Worm (Caenorhabditis elegans) whole organism, young adult: ENCODE results near the gene F15A4.10.

ENCODE experiments used
- B0019.2 ChIP-seq: fragments of 200-800 bp; sonication (Bioruptor generic); conservative IDR thresholded peaks from 2 replicates; pipeline ENCODE4 v1.3.6; 2022; ENCODE audit warnings: missing genetic modification reagents, missing genetic modification characterization, missing compliant biosample characterization
- B0261.1 ChIP-seq: sonication (generic microtip); optimal IDR thresholded peaks from 2 replicates; lab custom pipeline; 2016; ENCODE audit warnings: mild to moderate bottlenecking, missing genetic modification characterization, moderate library complexity, missing compliant biosample characterization
- B0336.3 ChIP-seq: fragments of 200-800 bp; sonication (Bioruptor generic); IDR thresholded peaks from 2 replicates; pipeline ENCODE4 v1.3.6; 2022; ENCODE audit warnings: missing genetic modification characterization, missing compliant biosample characterization
- C17E4.6 ChIP-seq: fragments of 200-800 bp; sonication (Bioruptor generic); IDR thresholded peaks from 2 replicates; pipeline ENCODE4 v1.3.6; 2022; ENCODE audit warnings: missing genetic modification reagents, missing genetic modification characterization, missing compliant biosample characterization
- F33H1.4 ChIP-seq: fragments of 200-800 bp; sonication (Bioruptor generic); IDR thresholded peaks from 2 replicates; pipeline ENCODE4 v1.3.6; 2022; ENCODE audit warnings: missing genetic modification reagents, missing genetic modification characterization, missing compliant biosample characterization
- F55B11.4 ChIP-seq: sonication (generic microtip); optimal IDR thresholded peaks from 2 replicates; lab custom pipeline; 2016; ENCODE audit warnings: missing compliant biosample characterization, missing genetic modification characterization, borderline replicate concordance; ENCODE audit not compliant: insufficient read depth
- F57C9.4 ChIP-seq: sonication (generic microtip); optimal IDR thresholded peaks from 2 replicates; lab custom pipeline; 2017; ENCODE audit warnings: mild to moderate bottlenecking, missing genetic modification characterization, missing compliant biosample characterization
- T26A5.8 ChIP-seq: sonication (generic microtip); optimal IDR thresholded peaks from 2 replicates; lab custom pipeline; 2016; ENCODE audit warnings: missing genetic modification characterization, missing compliant biosample characterization
- Y56A3A.18 ChIP-seq: fragments of 200-800 bp; sonication (Bioruptor generic); IDR thresholded peaks from 2 replicates; pipeline ENCODE4 v1.3.6; 2022; ENCODE audit warnings: missing genetic modification reagents, missing genetic modification characterization, missing compliant biosample characterization
- Y67H2A.10 ChIP-seq: fragments of 200-800 bp; sonication (Bioruptor generic); conservative IDR thresholded peaks from 2 replicates; pipeline ENCODE4 v1.3.6; 2022; ENCODE audit warnings: missing genetic modification reagents, missing genetic modification characterization, missing compliant biosample characterization
- Y79H2A.3 ChIP-seq: fragments of 200-800 bp; sonication (Bioruptor generic); conservative IDR thresholded peaks from 2 replicates; pipeline ENCODE4 v1.3.6; 2022; ENCODE audit warnings: missing genetic modification reagents, missing genetic modification characterization, missing compliant biosample characterization
- Y95B8A.8 ChIP-seq: fragments of 200-800 bp; sonication (Bioruptor generic); IDR thresholded peaks from 2 replicates; pipeline ENCODE4 v1.3.6; 2022; ENCODE audit warnings: missing genetic modification reagents, missing genetic modification characterization, missing compliant biosample characterization
- ZK185.1 ChIP-seq: sonication (generic microtip); optimal IDR thresholded peaks from 2 replicates; lab custom pipeline; 2016; ENCODE audit warnings: mild to moderate bottlenecking, missing genetic modification characterization, missing compliant biosample characterization; ENCODE audit not compliant: poor library complexity, severe bottlenecking
- ama-1 ChIP-seq, 3 experiments: fragments of 150-350 bp in 1 of 3; sonication (generic microtip) in 2 of 3; optimal IDR thresholded peaks; 2 replicates each; lab custom pipeline; 2014 to 2018; ENCODE audit warnings: missing biosample characterization in 2 of 3, missing genetic modification characterization in 2 of 3, missing genetic modification reagents in 2 of 3
- athp-1 ChIP-seq: sonication (generic microtip); optimal IDR thresholded peaks from 2 replicates; lab custom pipeline; 2017; ENCODE audit warnings: mild to moderate bottlenecking, missing genetic modification characterization, missing compliant biosample characterization
- attf-5 ChIP-seq: fragments of 200-800 bp; sonication (Bioruptor generic); optimal IDR thresholded peaks from 2 replicates; lab custom pipeline; 2018; ENCODE audit warnings: mild to moderate bottlenecking, missing genetic modification characterization, missing compliant biosample characterization
- bed-2 ChIP-seq: fragments of 200-800 bp; sonication (Bioruptor generic); IDR thresholded peaks from 2 replicates; pipeline ENCODE4 v1.3.6; 2022; ENCODE audit warnings: missing genetic modification reagents, missing genetic modification characterization, missing compliant biosample characterization
- cebp-1 ChIP-seq, 2 experiments: fragments of 200-800 bp in 1 of 2; sonication (Bioruptor generic) in 1 of 2; sonication (generic microtip) in 1 of 2; IDR thresholded peaks in 1 of 2; optimal IDR thresholded peaks in 1 of 2; 2 replicates each; pipeline versions ENCODE4 v1.3.6 to Lab custom; 2017 to 2022; ENCODE audit warnings: missing compliant biosample characterization in 2 of 2, missing genetic modification characterization in 2 of 2, mild to moderate bottlenecking in 1 of 2, missing genetic modification reagents in 1 of 2, moderate library complexity in 1 of 2
- ceh-100 ChIP-seq: fragments of 200-800 bp; sonication (Bioruptor generic); IDR thresholded peaks from 2 replicates; pipeline ENCODE4 v1.3.6; 2022; ENCODE audit warnings: missing genetic modification reagents, missing genetic modification characterization, missing compliant biosample characterization
- ceh-40 ChIP-seq: fragments of 200-800 bp; sonication (Bioruptor generic); IDR thresholded peaks from 2 replicates; pipeline ENCODE4 v1.3.6; 2022; ENCODE audit warnings: missing genetic modification characterization, missing compliant biosample characterization
- ceh-91 ChIP-seq: fragments of 200-800 bp; sonication (Bioruptor generic); IDR thresholded peaks from 2 replicates; pipeline ENCODE4 v1.3.6; 2022; ENCODE audit warnings: missing genetic modification reagents, missing genetic modification characterization, missing compliant biosample characterization
- chd-7 ChIP-seq: sonication (generic microtip); optimal IDR thresholded peaks from 2 replicates; lab custom pipeline; 2016; ENCODE audit warnings: mild to moderate bottlenecking, missing genetic modification characterization, moderate library complexity, missing compliant biosample characterization
- efl-1 ChIP-seq: fragments of 150-350 bp; optimal IDR thresholded peaks from 2 replicates; lab custom pipeline; 2014; ENCODE audit warnings: missing biosample characterization, missing genetic modification reagents, missing genetic modification characterization
- egl-44 ChIP-seq: fragments of 200-800 bp; sonication (Bioruptor generic); IDR thresholded peaks from 2 replicates; pipeline ENCODE4 v1.3.6; 2022; ENCODE audit warnings: missing genetic modification reagents, missing genetic modification characterization, missing compliant biosample characterization
- ets-4 ChIP-seq: fragments of 200-800 bp; sonication (Bioruptor generic); optimal IDR thresholded peaks from 2 replicates; lab custom pipeline; 2018; ENCODE audit warnings: mild to moderate bottlenecking, missing genetic modification characterization, missing compliant biosample characterization
- hlh-26 ChIP-seq: fragments of 200-800 bp; sonication (Bioruptor generic); conservative IDR thresholded peaks from 2 replicates; pipeline ENCODE4 v1.3.6; 2022; ENCODE audit warnings: missing genetic modification reagents, missing genetic modification characterization, missing compliant biosample characterization
- hmg-1.2 ChIP-seq: fragments of 200-800 bp; sonication (Bioruptor generic); IDR thresholded peaks from 2 replicates; pipeline ENCODE4 v1.3.6; 2022; ENCODE audit warnings: missing genetic modification reagents, missing genetic modification characterization, missing compliant biosample characterization
- lin-26 ChIP-seq: fragments of 200-800 bp; sonication (Bioruptor generic); IDR thresholded peaks from 2 replicates; pipeline ENCODE4 v1.3.6; 2022; ENCODE audit warnings: missing genetic modification reagents, missing genetic modification characterization, missing compliant biosample characterization
- lin-35 ChIP-seq, 3 experiments: fragments of 150-350 bp in 2 of 3; sonication (generic microtip) in 1 of 3; optimal IDR thresholded peaks; 2 replicates each; lab custom pipeline; 2014 to 2018; ENCODE audit warnings: missing biosample characterization in 3 of 3, missing genetic modification characterization in 3 of 3, missing genetic modification reagents in 3 of 3
- lin-54 ChIP-seq: fragments of 200-800 bp; sonication (Bioruptor generic); optimal IDR thresholded peaks from 2 replicates; lab custom pipeline; 2018; ENCODE audit warnings: mild to moderate bottlenecking, missing genetic modification characterization, missing compliant biosample characterization
- madf-10 ChIP-seq: sonication (generic microtip); optimal IDR thresholded peaks from 2 replicates; lab custom pipeline; 2016; ENCODE audit warnings: mild to moderate bottlenecking, missing genetic modification characterization, missing compliant biosample characterization
- madf-6 ChIP-seq: fragments of 200-800 bp; sonication (Bioruptor generic); IDR thresholded peaks from 2 replicates; pipeline ENCODE4 v1.3.6; 2022; ENCODE audit warnings: missing genetic modification reagents, missing genetic modification characterization, missing compliant biosample characterization
- nfya-1 ChIP-seq: sonication (generic microtip); optimal IDR thresholded peaks from 2 replicates; lab custom pipeline; 2017; ENCODE audit warnings: antibody characterized with exemption, missing compliant biosample characterization, missing genetic modification characterization, borderline replicate concordance; ENCODE audit not compliant: insufficient read depth
- nhr-120 ChIP-seq: fragments of 200-800 bp; sonication (Bioruptor generic); IDR thresholded peaks from 2 replicates; pipeline ENCODE4 v1.3.6; 2022; ENCODE audit warnings: missing genetic modification characterization, missing compliant biosample characterization
- nhr-179 ChIP-seq: sonication (generic microtip); optimal IDR thresholded peaks from 2 replicates; lab custom pipeline; 2016; ENCODE audit warnings: mild to moderate bottlenecking, missing genetic modification characterization, missing compliant biosample characterization
- nhr-27 ChIP-seq: fragments of 200-800 bp; sonication (Bioruptor generic); optimal IDR thresholded peaks from 2 replicates; lab custom pipeline; 2018; ENCODE audit warnings: mild to moderate bottlenecking, missing genetic modification characterization, moderate library complexity, missing compliant biosample characterization
- nhr-90 ChIP-seq: sonication (generic microtip); optimal IDR thresholded peaks from 2 replicates; lab custom pipeline; 2016; ENCODE audit warnings: missing genotype, mild to moderate bottlenecking, missing genetic modification characterization, missing compliant biosample characterization
- pbrm-1 ChIP-seq: fragments of 200-800 bp; sonication (Bioruptor generic); IDR thresholded peaks from 2 replicates; pipeline ENCODE4 v1.3.6; 2022; ENCODE audit warnings: missing genetic modification reagents, missing genetic modification characterization, missing compliant biosample characterization
- pha-4 ChIP-seq: fragments of 150-350 bp; sonication (generic microtip); optimal IDR thresholded peaks from 2 replicates; lab custom pipeline; 2014; ENCODE audit warnings: missing biosample characterization, missing genetic modification reagents, missing genetic modification characterization
- rcor-1 ChIP-seq: fragments of 200-800 bp; sonication (Bioruptor generic); IDR thresholded peaks from 2 replicates; pipeline ENCODE4 v1.3.6; 2022; ENCODE audit warnings: missing genetic modification reagents, missing genetic modification characterization, missing compliant biosample characterization
- sea-2 ChIP-seq: fragments of 200-800 bp; sonication (Bioruptor generic); IDR thresholded peaks from 2 replicates; pipeline ENCODE4 v1.3.6; 2022; ENCODE audit warnings: missing genetic modification characterization, missing compliant biosample characterization
- snpc-3.4 ChIP-seq: sonication (generic microtip); optimal IDR thresholded peaks from 2 replicates; lab custom pipeline; 2017; ENCODE audit warnings: missing genetic modification characterization, mild to moderate bottlenecking, missing compliant biosample characterization, antibody characterized with exemption, moderate library complexity, missing genotype, missing genetic modification reagents
- tlf-1 ChIP-seq: fragments of 200-800 bp; sonication (Bioruptor generic); optimal IDR thresholded peaks from 2 replicates; lab custom pipeline; 2018; ENCODE audit warnings: mild to moderate bottlenecking, missing genetic modification characterization, missing compliant biosample characterization
- zim-3 ChIP-seq: sonication (generic microtip); optimal IDR thresholded peaks from 2 replicates; lab custom pipeline; 2017; ENCODE audit warnings: mild to moderate bottlenecking, missing genetic modification characterization, moderate library complexity, missing compliant biosample characterization
- ztf-26 ChIP-seq: sonication (generic microtip); optimal IDR thresholded peaks from 2 replicates; lab custom pipeline; 2017; ENCODE audit warnings: missing genetic modification characterization, missing compliant biosample characterization
- ztf-3 ChIP-seq: fragments of 200-800 bp; sonication (Bioruptor generic); optimal IDR thresholded peaks from 2 replicates; lab custom pipeline; 2018; ENCODE audit warnings: mild to moderate bottlenecking, missing genetic modification characterization, missing compliant biosample characterization

F15A4.10 gene

ce11 chrII:12494556-12495131 lies 9.7 kb upstream of the F15A4.10 start, which contains the start of gene col-85 (continued):
- no peak for TF ChIP-seq sea-2 (GFP tag; lab: Robert Waterston, UW)
- TF ChIP-seq bed-2 (GFP tag; lab: Robert Waterston, UW) = no peak
- TF ChIP-seq efl-1 (GFP tag; lab: Kevin White, UChicago) = peak; percentile 26
- TF ChIP-seq ets-4 (GFP tag; lab: Kevin White, UChicago) = no peak
- peak; percentile 75 for TF ChIP-seq B0336.3 (GFP tag; lab: Robert Waterston, UW)
- TF ChIP-seq F33H1.4 (GFP tag; lab: Robert Waterston, UW) = peak; percentile 53
- TF ChIP-seq lin-26 (GFP tag; lab: Robert Waterston, UW) = peak; percentile 98
- no peak for TF ChIP-seq ama-1 (optimal IDR thresholded peaks at IDR 0.05; lab: Kevin White, UChicago)
- TF ChIP-seq ama-1 (GFP tag; optimal IDR thresholded peaks at IDR 0.05; lab: Kevin White, UChicago) = peak in 1 of 2 experiments; percentile 82
- no peak for TF ChIP-seq F57C9.4 (tag; lab: Kevin White, UChicago)
- no peak for TF ChIP-seq hlh-26 (GFP tag; lab: Robert Waterston, UW)
- peak; percentile 92 for TF ChIP-seq snpc-3.4 (tag; lab: Kevin White, UChicago)
- TF ChIP-seq lin-35 (GFP tag; optimal IDR thresholded peaks at IDR 0.05; lab: Kevin White, UChicago) = peak in 1 of 3 experiments; percentile 78
- TF ChIP-seq B0019.2 (GFP tag; lab: Robert Waterston, UW) = peak; percentile 75
- no peak for TF ChIP-seq ZK185.1 (tag; lab: Kevin White, UChicago)
- TF ChIP-seq nhr-90 (tag; lab: Kevin White, UChicago) = peak; percentile 94
- peak; percentile 92 for TF ChIP-seq pbrm-1 (GFP tag; lab: Robert Waterston, UW)
- TF ChIP-seq chd-7 = peak; percentile 87
- TF ChIP-seq lin-54 = peak; percentile 78
- TF ChIP-seq ceh-91 (GFP tag; lab: Robert Waterston, UW) = peak; percentile 43
- TF ChIP-seq pha-4 (tag; lab: Kevin White, UChicago) = no peak
- TF ChIP-seq hmg-1.2 (GFP tag; lab: Robert Waterston, UW) = peak; percentile 90
- peak; percentile 80 for TF ChIP-seq ztf-26 (tag; lab: Kevin White, UChicago)
- peak; percentile 82 for TF ChIP-seq ceh-40 (GFP tag; lab: Robert Waterston, UW)
- peak; percentile 42 for TF ChIP-seq nhr-179 (tag; lab: Kevin White, UChicago)
- peak; percentile 84 for TF ChIP-seq madf-10 (tag; lab: Kevin White, UChicago)
- no peak for TF ChIP-seq Y79H2A.3 (GFP tag; lab: Robert Waterston, UW)
- TF ChIP-seq tlf-1 (GFP tag; lab: Kevin White, UChicago) = peak; percentile 57
- TF ChIP-seq nfya-1 (tag; lab: Kevin White, UChicago) = no peak
- TF ChIP-seq rcor-1 (GFP tag; lab: Robert Waterston, UW) = peak; percentile 85
- no peak for TF ChIP-seq C17E4.6 (GFP tag; lab: Robert Waterston, UW)
- no peak for TF ChIP-seq Y67H2A.10 (GFP tag; lab: Robert Waterston, UW)
- no peak for TF ChIP-seq F55B11.4 (tag; lab: Kevin White, UChicago)
- peak; percentile 72 for TF ChIP-seq nhr-27 (tag; lab: Kevin White, UChicago)
- TF ChIP-seq madf-6 (GFP tag; lab: Robert Waterston, UW) = peak; percentile 72
- TF ChIP-seq T26A5.8 (tag; lab: Kevin White, UChicago) = peak; percentile 49
- TF ChIP-seq zim-3 (tag; lab: Kevin White, UChicago) = peak; percentile 79
- TF ChIP-seq Y95B8A.8 (GFP tag; lab: Robert Waterston, UW) = 0 out of 2 replicates have a peak, but pooled peaks have one; percentile 65
- TF ChIP-seq egl-44 (GFP tag; lab: Robert Waterston, UW) = peak; percentile 89
- TF ChIP-seq Y56A3A.18 = peak; percentile 56; the same call in 1 of the 2 replicates
- TF ChIP-seq ztf-3 = peak; percentile 55
- TF ChIP-seq athp-1 (tag; lab: Kevin White, UChicago) = peak; percentile 60
- peak; percentile 99 for TF ChIP-seq B0261.1 (tag; lab: Kevin White, UChicago)
- peak; percentile 84 for TF ChIP-seq attf-5 (GFP tag; lab: Kevin White, UChicago)
- TF ChIP-seq ceh-100 (GFP tag; lab: Robert Waterston, UW) = peak; percentile 78
- no peak for TF ChIP-seq cebp-1 (GFP tag; IDR thresholded peaks at IDR 0.05; lab: Robert Waterston, UW)
- TF ChIP-seq cebp-1 (tag; optimal IDR thresholded peaks at IDR 0.05; lab: Kevin White, UChicago) = peak; percentile 81
- 0 out of 2 replicates have a peak, but pooled peaks have one; percentile 28 for TF ChIP-seq nhr-120 (GFP tag; lab: Robert Waterston, UW)
